Worm (Caenorhabditis elegans) whole organism, L1 larva: ENCODE measurements around the gene srlf-37.

Experiments used
- blmp-1 ChIP-seq: fragments of 150-350 bp; optimal IDR thresholded peaks from 2 replicates; lab custom pipeline; 2014; ENCODE audit warnings: missing biosample characterization, missing genetic modification characterization
- ceh-63 ChIP-seq: fragments of 200-800 bp; sonication (Bioruptor generic); optimal IDR thresholded peaks from 2 replicates; lab custom pipeline; 2018; ENCODE audit warnings: mild to moderate bottlenecking, missing genetic modification characterization, missing compliant biosample characterization
- elt-2 ChIP-seq: sonication (generic microtip); optimal IDR thresholded peaks from 2 replicates; lab custom pipeline; 2016; ENCODE audit warnings: missing genetic modification characterization, mild to moderate bottlenecking, inconsistent platforms, missing compliant biosample characterization, missing genetic modification reagents

- TF ChIP-seq elt-2 (tag; lab: Kevin White, UChicago): no peak
- TF ChIP-seq blmp-1 (tag; lab: Kevin White, UChicago): no peak
- no peak for TF ChIP-seq ceh-63
Observed at ce11 chrV:628527-628926, 24.5 kb upstream of the srlf-37 start, which contains the start of gene F48G7.9.
